Worm (Caenorhabditis elegans): Measurements from ENCODE around the gene rps-9.

The rps-9 gene

ce11 chrII:11142571-11142970 lies 16.4 kb upstream of the rps-9 start, which contains the start of gene arrd-6:
Gene arrd-6 (plus strand): TSS chrII:11142739.
- TF ChIP-seq bed-3 (GFP tag; optimal IDR thresholded peaks at IDR 0.05): no peak
- TF ChIP-seq elt-3 (tag; optimal IDR thresholded peaks at IDR 0.05): no peak
- no peak for TF ChIP-seq unc-120 (tag; optimal IDR thresholded peaks at IDR 0.05; ENCODE audit: poor library complexity, severe bottlenecking)
- TF ChIP-seq unc-62 (GFP tag; optimal IDR thresholded peaks at IDR 0.05): no peak
- TF ChIP-seq lin-13 (tag; optimal IDR thresholded peaks at IDR 0.05): no peak

DNA sequence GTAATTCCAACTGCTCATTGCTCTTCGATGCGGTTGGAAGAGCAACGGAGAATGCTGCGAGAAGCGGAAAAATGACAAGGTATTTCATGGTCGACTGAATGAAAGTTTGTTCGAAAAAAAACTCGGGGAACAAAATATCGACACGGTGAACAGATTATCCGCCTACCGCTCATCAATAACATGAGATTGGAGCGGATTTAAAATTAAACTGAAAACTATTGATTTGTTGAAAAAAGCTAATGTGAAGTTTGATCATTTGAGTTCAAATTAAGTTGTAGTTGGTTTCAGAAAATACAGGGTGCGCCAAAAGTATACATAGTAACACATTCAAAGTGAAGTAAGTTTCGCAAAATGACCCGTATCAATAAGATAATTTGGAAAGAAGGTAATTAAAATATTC lies 14.0 kb upstream of the rps-9 start, which contains the start of gene F40F8.4:
TSS of gene F40F8.4 (minus strand) at position 101 of the 400 bp plus-strand sequence.
- TF ChIP-seq unc-39 (tag; optimal IDR thresholded peaks at IDR 0.05) (no peak), nhr-237 (tag; optimal IDR thresholded peaks at IDR 0.05) (no peak), lin-13 (tag; optimal IDR thresholded peaks at IDR 0.05) (no peak), bed-3 (GFP tag; optimal IDR thresholded peaks at IDR 0.05) (no peak), pha-4 (tag; optimal IDR thresholded peaks at IDR 0.05) (no peak), M03D4.4 (tag; optimal IDR thresholded peaks at IDR 0.05) (no peak), unc-120 (tag; optimal IDR thresholded peaks at IDR 0.05; ENCODE audit: poor library complexity, severe bottlenecking) (no peak), lin-32 (GFP tag; optimal IDR thresholded peaks at IDR 0.05) (no peak), mls-2 (tag; optimal IDR thresholded peaks at IDR 0.05) (no peak)

DNA sequence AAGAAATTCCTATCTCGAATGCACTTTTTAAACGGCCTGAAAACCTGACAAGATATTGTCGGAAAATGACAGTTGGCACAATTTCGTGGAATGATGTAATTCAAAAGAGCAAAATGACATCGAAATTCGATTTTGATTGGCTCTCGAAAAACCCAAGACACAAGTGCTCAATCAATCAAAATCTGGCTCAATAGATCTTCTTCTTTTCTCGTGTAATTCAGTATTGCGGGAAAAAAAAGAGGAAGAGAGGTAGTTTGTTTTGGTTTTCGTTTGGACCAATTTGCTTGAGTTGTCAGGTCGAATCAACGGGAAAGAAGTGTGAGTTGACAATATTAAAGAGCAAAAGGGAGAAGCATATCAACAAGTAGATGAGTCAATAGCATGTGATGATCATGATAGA lies 9.6 kb upstream of the rps-9 start:
- TF ChIP-seq cnd-1 (tag; optimal IDR thresholded peaks at IDR 0.05) (no peak), nhr-12 (tag; optimal IDR thresholded peaks at IDR 0.05) (no peak), nhr-2 (tag; optimal IDR thresholded peaks at IDR 0.05) (no peak), unc-62 (GFP tag; optimal IDR thresholded peaks at IDR 0.05) (peak; percentile 78)

DNA sequence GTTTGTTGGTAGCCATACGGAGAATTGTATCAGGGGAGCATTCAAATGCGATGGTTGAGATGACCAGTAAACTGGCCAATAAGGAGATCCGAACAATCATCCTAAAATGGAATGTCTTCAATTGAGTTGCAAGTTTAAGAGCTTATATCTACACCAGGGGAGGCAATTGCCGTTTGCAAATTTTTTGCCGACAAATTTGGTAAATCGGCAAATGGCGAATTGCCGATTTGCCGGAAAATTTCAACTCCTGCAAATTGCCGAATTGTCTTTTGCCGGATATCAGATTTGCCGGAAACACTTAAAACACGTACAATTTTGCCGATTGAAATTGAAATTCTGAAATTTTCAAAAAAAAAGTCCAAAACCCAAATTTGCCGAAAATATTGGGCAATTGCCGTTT lies 8.7 kb upstream of the rps-9 start, which contains the start of gene F40F8.5:
TSS of gene F40F8.5 (minus strand) at position 101 of the 400 bp plus-strand sequence.
- TF ChIP-seq bed-3 (GFP tag; optimal IDR thresholded peaks at IDR 0.05) (no peak), mls-2 (tag; optimal IDR thresholded peaks at IDR 0.05) (no peak), drap-1 (GFP tag; optimal IDR thresholded peaks at IDR 0.05) (no peak), sem-2 (GFP tag; optimal IDR thresholded peaks at IDR 0.05) (no peak), ceh-39 (tag; optimal IDR thresholded peaks at IDR 0.05) (no peak), nhr-237 (tag; optimal IDR thresholded peaks at IDR 0.05) (no peak), nhr-2 (tag; optimal IDR thresholded peaks at IDR 0.05) (no peak), mep-1 (tag; optimal IDR thresholded peaks at IDR 0.05) (no peak), ces-1 (GFP tag; optimal IDR thresholded peaks at IDR 0.05) (no peak), lin-32 (GFP tag; optimal IDR thresholded peaks at IDR 0.05) (no peak), tbx-8 (GFP tag; optimal IDR thresholded peaks at IDR 0.05) (no peak), snpc-4 (tag; optimal IDR thresholded peaks at IDR 0.05) (no peak), ham-2 (GFP tag; optimal IDR thresholded peaks at IDR 0.05) (no peak), zip-8 (tag; optimal IDR thresholded peaks at IDR 0.05) (no peak)

ce11 chrII:11132542-11132941 lies 6.4 kb upstream of the rps-9 start, which contains the start of gene F40F8.11:
Gene F40F8.11 (minus strand): TSS chrII:11132590.
- TF ChIP-seq ces-1 (GFP tag; optimal IDR thresholded peaks at IDR 0.05) (peak; percentile 6), blmp-1 (tag; optimal IDR thresholded peaks at IDR 0.05) (peak; percentile 4), lsy-2 (tag; optimal IDR thresholded peaks at IDR 0.05) (peak; percentile 59), nhr-237 (tag; optimal IDR thresholded peaks at IDR 0.05) (peak; percentile 3), drap-1 (GFP tag; optimal IDR thresholded peaks at IDR 0.05) (no peak), unc-120 (tag; optimal IDR thresholded peaks at IDR 0.05; ENCODE audit: poor library complexity, severe bottlenecking) (peak; percentile 27), mep-1 (tag; optimal IDR thresholded peaks at IDR 0.05) (no peak), lin-13 (tag; optimal IDR thresholded peaks at IDR 0.05) (no peak), ceh-39 (tag; optimal IDR thresholded peaks at IDR 0.05) (peak; percentile 4)

DNA sequence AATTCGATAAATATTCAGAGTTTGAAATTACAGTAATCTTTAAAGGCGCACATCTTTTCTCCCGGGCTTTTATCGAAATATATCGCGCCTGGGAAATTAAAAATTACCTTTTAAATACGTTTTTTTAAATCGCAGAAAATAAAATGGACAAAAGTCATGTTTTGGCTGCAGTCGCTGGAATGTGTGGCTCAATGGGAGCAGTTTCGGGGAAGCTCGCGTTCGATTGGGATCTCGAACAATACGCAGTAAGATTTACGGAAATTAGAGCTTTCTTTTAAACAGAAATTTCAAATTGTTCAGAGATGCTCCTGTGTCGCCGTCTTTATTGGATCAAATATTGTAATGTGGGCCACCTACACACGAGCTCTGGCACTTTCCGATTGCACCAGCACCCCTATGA lies 3.4 kb upstream of the rps-9 start, which contains the start of gene F40F8.12:
TSS of gene F40F8.12 (plus strand) at position 301 of the 400 bp plus-strand sequence.
- TF ChIP-seq sem-2 (GFP tag; optimal IDR thresholded peaks at IDR 0.05): no peak
- TF ChIP-seq ztf-11 (tag; optimal IDR thresholded peaks at IDR 0.05): no peak
- no peak for TF ChIP-seq nhr-237 (tag; optimal IDR thresholded peaks at IDR 0.05)
- no peak for TF ChIP-seq ham-2 (GFP tag; optimal IDR thresholded peaks at IDR 0.05)
- no peak for TF ChIP-seq cnd-1 (tag; optimal IDR thresholded peaks at IDR 0.05)
- no peak for TF ChIP-seq drap-1 (GFP tag; optimal IDR thresholded peaks at IDR 0.05)
- TF ChIP-seq bed-3 (GFP tag; optimal IDR thresholded peaks at IDR 0.05): no peak
- no peak for TF ChIP-seq elt-3 (tag; optimal IDR thresholded peaks at IDR 0.05)
- no peak for TF ChIP-seq nhr-28 (tag; optimal IDR thresholded peaks at IDR 0.05)
- no peak for TF ChIP-seq M03D4.4 (tag; optimal IDR thresholded peaks at IDR 0.05)
- no peak for TF ChIP-seq ces-1 (GFP tag; optimal IDR thresholded peaks at IDR 0.05)
- no peak for TF ChIP-seq unc-120 (tag; optimal IDR thresholded peaks at IDR 0.05; ENCODE audit: poor library complexity, severe bottlenecking)
- TF ChIP-seq ceh-39 (tag; optimal IDR thresholded peaks at IDR 0.05): no peak
- no peak for TF ChIP-seq pha-4 (tag; optimal IDR thresholded peaks at IDR 0.05)
